Worm (Caenorhabditis elegans): ENCODE data around the gene C01C4.3.

Gene C01C4.3

ce11 chrX:3742223-3742622, 45.5 kb downstream of the C01C4.3 start, which contains the start of gene fkh-2:
Gene fkh-2, minus strand, starts transcription at chrX:3742323.
- TF ChIP-seq ZK546.5 (tag; optimal IDR thresholded peaks at IDR 0.05) (no peak), unc-62 (GFP tag; optimal IDR thresholded peaks at IDR 0.05) (no peak)

ce11 chrX:3743190-3743589, 46.5 kb downstream of the C01C4.3 start:
- no peak for TF ChIP-seq lin-39 (tag; optimal IDR thresholded peaks at IDR 0.05)
- no peak for TF ChIP-seq egl-27 (tag; optimal IDR thresholded peaks at IDR 0.05)
- no peak for TF ChIP-seq nhr-23 (tag; optimal IDR thresholded peaks at IDR 0.05)
- no peak for TF ChIP-seq ZK546.5 (tag; optimal IDR thresholded peaks at IDR 0.05)
- no peak for TF ChIP-seq lin-13 (GFP tag; optimal IDR thresholded peaks at IDR 0.05)
- no peak for TF ChIP-seq elt-1 (tag; optimal IDR thresholded peaks at IDR 0.05)
- no peak for TF ChIP-seq lsy-2 (tag; optimal IDR thresholded peaks at IDR 0.05)
- TF ChIP-seq ztf-4 (tag; optimal IDR thresholded peaks at IDR 0.05): no peak
- no peak for TF ChIP-seq ztf-1 (GFP tag; conservative IDR thresholded peaks at IDR 0.05)
- TF ChIP-seq nhr-10 (tag; optimal IDR thresholded peaks at IDR 0.05): no peak
- no peak for TF ChIP-seq nhr-6 (tag; optimal IDR thresholded peaks at IDR 0.05)
- TF ChIP-seq skn-1 (tag; optimal IDR thresholded peaks at IDR 0.05): no peak
- no peak for TF ChIP-seq nhr-11 (tag; optimal IDR thresholded peaks at IDR 0.05)
- TF ChIP-seq unc-39 (tag; optimal IDR thresholded peaks at IDR 0.05): no peak
- TF ChIP-seq sma-9 (GFP tag; optimal IDR thresholded peaks at IDR 0.05): no peak
- no peak for TF ChIP-seq sma-9 (tag; optimal IDR thresholded peaks at IDR 0.05)

- TF ChIP-seq ceh-16 (tag; optimal IDR thresholded peaks at IDR 0.05) (no peak), sem-4 (tag; optimal IDR thresholded peaks at IDR 0.05) (no peak), ama-1 (optimal IDR thresholded peaks at IDR 0.05) (no peak), nhr-10 (tag; optimal IDR thresholded peaks at IDR 0.05) (no peak), lin-11 (tag; optimal IDR thresholded peaks at IDR 0.05) (no peak), gmeb-1 (tag; optimal IDR thresholded peaks at IDR 0.05) (no peak), zag-1 (tag; optimal IDR thresholded peaks at IDR 0.05) (no peak)
Observed at ce11 chrX:3751370-3751769, 54.7 kb downstream of the C01C4.3 start.

- no peak for TF ChIP-seq blmp-1 (tag; optimal IDR thresholded peaks at IDR 0.05; ENCODE audit: insufficient read depth)
Observed at ce11 chrX:3752443-3752842, 55.7 kb downstream of the C01C4.3 start.

- TF ChIP-seq ceh-82 (tag; optimal IDR thresholded peaks at IDR 0.05): no peak
- TF ChIP-seq gmeb-1 (tag; optimal IDR thresholded peaks at IDR 0.05): no peak
- TF ChIP-seq C34F6.9 (tag; optimal IDR thresholded peaks at IDR 0.05): no peak
- no peak for TF ChIP-seq ztf-4 (tag; optimal IDR thresholded peaks at IDR 0.05)
- no peak for TF ChIP-seq sma-3 (GFP tag; optimal IDR thresholded peaks at IDR 0.05)
- no peak for TF ChIP-seq nhr-6 (tag; optimal IDR thresholded peaks at IDR 0.05)
- no peak for TF ChIP-seq mbf-1 (tag; optimal IDR thresholded peaks at IDR 0.05)
- no peak for TF ChIP-seq unc-62 (GFP tag; optimal IDR thresholded peaks at IDR 0.05)
- no peak for TF ChIP-seq nhr-77 (tag; optimal IDR thresholded peaks at IDR 0.05)
- no peak for TF ChIP-seq mab-5 (tag; optimal IDR thresholded peaks at IDR 0.05)
- no peak for TF ChIP-seq Y55F3AM.14 (GFP tag; optimal IDR thresholded peaks at IDR 0.05)
- no peak for TF ChIP-seq ztf-1 (GFP tag; conservative IDR thresholded peaks at IDR 0.05)
- TF ChIP-seq skn-1 (tag; optimal IDR thresholded peaks at IDR 0.05): no peak
- TF ChIP-seq nhr-129 (tag; optimal IDR thresholded peaks at IDR 0.05): no peak
- TF ChIP-seq unc-55 (GFP tag; optimal IDR thresholded peaks at IDR 0.05): no peak
- no peak for TF ChIP-seq egl-27 (tag; optimal IDR thresholded peaks at IDR 0.05)
- no peak for TF ChIP-seq aly-2 (tag; optimal IDR thresholded peaks at IDR 0.05)
- TF ChIP-seq sem-4 (tag; optimal IDR thresholded peaks at IDR 0.05): no peak
Observed at ce11 chrX:3755753-3756152, 59.0 kb downstream of the C01C4.3 start.

ce11 chrX:3756238-3756637, 59.5 kb downstream of the C01C4.3 start:
- TF ChIP-seq sma-9 (GFP tag; optimal IDR thresholded peaks at IDR 0.05) (peak; percentile 20), sma-9 (tag; optimal IDR thresholded peaks at IDR 0.05) (no peak), nhr-10 (tag; optimal IDR thresholded peaks at IDR 0.05) (no peak), nhr-21 (tag; optimal IDR thresholded peaks at IDR 0.05) (peak; percentile 31)

Measured in whole organism, L2 larva.